Fruit fly (Drosophila melanogaster) whole organism, embryonic: Measurements from ENCODE around the gene Rpt6.

Source experiments
- BtbVII ChIP-seq: fragments of 200-800 bp; sonication (Bioruptor generic); optimal IDR thresholded peaks from 3 replicates; lab custom pipeline; 2017; ENCODE audit warnings: missing biosample characterization, mild to moderate bottlenecking, missing genetic modification characterization
- CG11504 ChIP-seq: fragments of 200-800 bp; sonication (Bioruptor generic); optimal IDR thresholded peaks from 3 replicates; lab custom pipeline; 2019; ENCODE audit warnings: missing biosample characterization, mild to moderate bottlenecking, missing genetic modification characterization, moderate library complexity
- CG13775 ChIP-seq: fragments of 200-800 bp; sonication (Bioruptor generic); optimal IDR thresholded peaks from 3 replicates; lab custom pipeline; 2017; ENCODE audit warnings: missing biosample characterization, mild to moderate bottlenecking, missing genetic modification characterization
- CG13894 ChIP-seq: fragments of 200-800 bp; sonication (Bioruptor generic); optimal IDR thresholded peaks from 3 replicates; lab custom pipeline; 2018; ENCODE audit warnings: missing biosample characterization, mild to moderate bottlenecking, missing genetic modification characterization, moderate library complexity
- CG1529 ChIP-seq: fragments of 200-800 bp; sonication (Bioruptor generic); optimal IDR thresholded peaks from 3 replicates; lab custom pipeline; 2018; ENCODE audit warnings: missing biosample characterization, missing genetic modification characterization
- CG15601 ChIP-seq: fragments of 200-800 bp; sonication (Bioruptor generic); optimal IDR thresholded peaks from 3 replicates; lab custom pipeline; 2019; ENCODE audit warnings: missing biosample characterization, mild to moderate bottlenecking, missing genetic modification characterization, moderate library complexity
- CG16863 ChIP-seq: fragments of 200-800 bp; sonication (Bioruptor generic); optimal IDR thresholded peaks from 3 replicates; lab custom pipeline; 2016; ENCODE audit warnings: missing biosample characterization, missing genetic modification characterization
- CG17328 ChIP-seq: fragments of 200-800 bp; sonication (Bioruptor generic); IDR thresholded peaks from 2 replicates; pipeline ENCODE4 v1.3.6; 2022; ENCODE audit warnings: missing biosample characterization, missing genetic modification characterization
- CG18619 ChIP-seq: fragments of 200-800 bp; sonication (Bioruptor generic); optimal IDR thresholded peaks from 3 replicates; lab custom pipeline; 2017; ENCODE audit warnings: missing biosample characterization, mild to moderate bottlenecking, missing genetic modification characterization
- CG18764 ChIP-seq: fragments of 200-800 bp; sonication (Bioruptor generic); optimal IDR thresholded peaks from 3 replicates; lab custom pipeline; 2016; ENCODE audit warnings: missing biosample characterization, missing genetic modification characterization
- CG2199 ChIP-seq: fragments of 200-800 bp; sonication (Bioruptor generic); IDR thresholded peaks from 3 replicates; pipeline ENCODE4 v1.3.6; 2022; ENCODE audit warnings: missing biosample characterization, missing genetic modification characterization
- CG31441 ChIP-seq: fragments of 200-800 bp; sonication (Bioruptor generic); IDR thresholded peaks from 2 replicates; pipeline ENCODE4 v1.3.6; 2022; ENCODE audit warnings: missing biosample characterization, missing genetic modification characterization
- CG4360 ChIP-seq: fragments of 200-800 bp; sonication (Bioruptor generic); IDR thresholded peaks from 2 replicates; pipeline ENCODE4 v1.3.6; 2022; ENCODE audit warnings: missing biosample characterization, missing genetic modification characterization
- CG4404 ChIP-seq: fragments of 200-800 bp; sonication (Bioruptor generic); IDR thresholded peaks from 2 replicates; pipeline ENCODE4 v1.3.6; 2022; ENCODE audit warnings: missing biosample characterization, missing genetic modification characterization
- CG8924 ChIP-seq: fragments of 200-800 bp; optimal IDR thresholded peaks from 3 replicates; lab custom pipeline; 2019; ENCODE audit warnings: missing biosample characterization, mild to moderate bottlenecking, missing genetic modification characterization, moderate library complexity
- Dll ChIP-seq: fragments of 200-800 bp; sonication (Bioruptor generic); IDR thresholded peaks from 4 replicates; pipeline ENCODE4 v1.3.6; 2022; ENCODE audit warnings: missing biosample characterization, missing genetic modification characterization; ENCODE audit not compliant: partially characterized antibody
- Ets65A ChIP-seq: fragments of 200-800 bp; sonication (Bioruptor generic); peaks from one replicate; lab custom pipeline; 2016; ENCODE audit warnings: missing biosample characterization, missing genetic modification characterization
- Hand ChIP-seq: fragments of 200-800 bp; sonication (Bioruptor generic); optimal IDR thresholded peaks from 2 replicates; lab custom pipeline; 2017; ENCODE audit warnings: mild to moderate bottlenecking, missing biosample characterization, missing genetic modification reagents, missing genetic modification characterization
- Lim3 ChIP-seq: fragments of 200-800 bp; sonication (Bioruptor generic); IDR thresholded peaks from 2 replicates; pipeline ENCODE4 v1.3.6; 2022; ENCODE audit warnings: missing biosample characterization, missing genetic modification characterization
- MBD-R2 ChIP-seq: fragments of 200-800 bp; sonication (Bioruptor generic); IDR thresholded peaks from 2 replicates; pipeline ENCODE4 v1.3.6; 2022; ENCODE audit warnings: missing biosample characterization, missing genetic modification characterization
- MESR4 ChIP-seq: fragments of 200-800 bp; sonication (Bioruptor generic); optimal IDR thresholded peaks from 2 replicates; lab custom pipeline; 2018; ENCODE audit warnings: missing biosample characterization, mild to moderate bottlenecking, missing genetic modification characterization, moderate library complexity
- NC2α ChIP-seq: fragments of 200-800 bp; sonication (Bioruptor generic); optimal IDR thresholded peaks from 2 replicates; lab custom pipeline; 2016; ENCODE audit warnings: missing biosample characterization, missing genetic modification characterization
- NK7.1 ChIP-seq: fragments of 200-800 bp; sonication (Bioruptor generic); optimal IDR thresholded peaks from 3 replicates; lab custom pipeline; 2016; ENCODE audit warnings: missing biosample characterization, missing genetic modification characterization
- Ravus ChIP-seq: fragments of 200-800 bp; sonication (Bioruptor generic); IDR thresholded peaks from 2 replicates; pipeline ENCODE4 v1.3.6; 2022; ENCODE audit warnings: missing biosample characterization, missing genetic modification characterization
- Sin3A ChIP-seq: fragments of >200 bp; optimal IDR thresholded peaks from 2 replicates; lab custom pipeline; 2018
- Sry-β ChIP-seq: fragments of 200-800 bp; sonication (Bioruptor generic); optimal IDR thresholded peaks from 2 replicates; lab custom pipeline; 2018; ENCODE audit warnings: missing biosample characterization, mild to moderate bottlenecking, missing genetic modification characterization, moderate library complexity
- bowl ChIP-seq: fragments of 200-800 bp; sonication (Bioruptor generic); IDR thresholded peaks from 2 replicates; pipeline ENCODE4 v1.3.6; 2022; ENCODE audit warnings: missing biosample characterization, missing genetic modification characterization
- cg ChIP-seq: fragments of 200-800 bp; sonication (Bioruptor generic); optimal IDR thresholded peaks from 3 replicates; lab custom pipeline; 2019; ENCODE audit warnings: missing biosample characterization, mild to moderate bottlenecking, missing genetic modification characterization, moderate library complexity
- chinmo ChIP-seq: fragments of 200-800 bp; sonication (Bioruptor generic); IDR thresholded peaks from 4 replicates; pipeline ENCODE4 v1.3.6; 2022; ENCODE audit warnings: missing biosample characterization, missing genetic modification characterization; ENCODE audit not compliant: partially characterized antibody
- crol ChIP-seq: fragments of 200-800 bp; sonication (Bioruptor generic); IDR thresholded peaks from 2 replicates; pipeline ENCODE4 v1.3.6; 2022; ENCODE audit warnings: missing biosample characterization, missing genetic modification characterization
- en ChIP-seq: fragments of 200-800 bp; sonication (Bioruptor generic); optimal IDR thresholded peaks from 2 replicates; lab custom pipeline; 2016; ENCODE audit warnings: missing biosample characterization, missing genetic modification characterization
- eve ChIP-seq, 2 experiments: fragments of >200 bp; optimal IDR thresholded peaks; 2 replicates each; lab custom pipeline; 2017; ENCODE audit warnings: missing biosample characterization in 2 of 2, missing genetic modification characterization in 2 of 2
- eyg ChIP-seq: fragments of 200-800 bp; sonication (Bioruptor generic); optimal IDR thresholded peaks from 3 replicates; lab custom pipeline; 2016; ENCODE audit warnings: missing biosample characterization, missing genetic modification characterization
- fd3F ChIP-seq: fragments of 200-800 bp; sonication (Bioruptor generic); optimal IDR thresholded peaks from 2 replicates; lab custom pipeline; 2018; ENCODE audit warnings: missing biosample characterization, mild to moderate bottlenecking, missing genetic modification characterization, moderate library complexity
- fru ChIP-seq: fragments of >200 bp; optimal IDR thresholded peaks from 2 replicates; lab custom pipeline; 2017
- grau ChIP-seq: fragments of 200-800 bp; optimal IDR thresholded peaks from 3 replicates; lab custom pipeline; 2019; ENCODE audit warnings: missing biosample characterization, mild to moderate bottlenecking, missing genetic modification characterization, moderate library complexity
- inv ChIP-seq: fragments of 200-800 bp; sonication (Bioruptor generic); IDR thresholded peaks from 2 replicates; pipeline ENCODE4 v1.3.6; 2022; ENCODE audit warnings: missing biosample characterization, missing genetic modification characterization; ENCODE audit not compliant: partially characterized antibody
- lola ChIP-seq, 3 experiments: fragments of >200 bp in 2 of 3; fragments of 200-800 bp in 1 of 3; sonication (Bioruptor generic) in 1 of 3; optimal IDR thresholded peaks; 2 replicates each; lab custom pipeline; 2017 to 2019; ENCODE audit warnings: missing biosample characterization in 3 of 3, missing genetic modification characterization in 3 of 3, mild to moderate bottlenecking in 1 of 3, moderate library complexity in 1 of 3
- onecut ChIP-seq: fragments of 200-800 bp; sonication (Bioruptor generic); IDR thresholded peaks from 2 replicates; pipeline ENCODE4 v1.3.6; 2022; ENCODE audit warnings: missing biosample characterization, missing genetic modification characterization
- pfk ChIP-seq: fragments of 200-800 bp; sonication (Bioruptor generic); optimal IDR thresholded peaks from 2 replicates; lab custom pipeline; 2018; ENCODE audit warnings: missing biosample characterization, mild to moderate bottlenecking, missing genetic modification characterization, moderate library complexity
- pho ChIP-seq: fragments of 200-800 bp; sonication (Bioruptor generic); optimal IDR thresholded peaks from 2 replicates; lab custom pipeline; 2016; ENCODE audit warnings: missing biosample characterization, missing genetic modification characterization
- row ChIP-seq: fragments of 200-800 bp; sonication (Bioruptor generic); IDR thresholded peaks from 3 replicates; pipeline ENCODE4 v1.3.6; 2022; ENCODE audit warnings: missing biosample characterization, missing genetic modification characterization
- sens ChIP-seq: fragments of 200-800 bp; sonication (Bioruptor generic); peaks from one replicate; lab custom pipeline; 2016; ENCODE audit warnings: missing biosample characterization, missing genetic modification characterization
- tgo ChIP-seq: fragments of 200-800 bp; sonication (Bioruptor generic); IDR thresholded peaks from 3 replicates; pipeline ENCODE4 v1.3.6; 2022; ENCODE audit warnings: missing biosample characterization, missing genetic modification characterization
- tna ChIP-seq: fragments of 200-800 bp; sonication (Bioruptor generic); IDR thresholded peaks from 2 replicates; pipeline ENCODE4 v1.3.6; 2022; ENCODE audit warnings: missing biosample characterization, missing genetic modification characterization; ENCODE audit not compliant: partially characterized antibody
- toy ChIP-seq: fragments of 200-800 bp; sonication (Bioruptor generic); IDR thresholded peaks from 2 replicates; pipeline ENCODE4 v1.3.6; 2022; ENCODE audit warnings: missing biosample characterization, missing genetic modification characterization
- trem ChIP-seq: fragments of 200-800 bp; optimal IDR thresholded peaks from 3 replicates; lab custom pipeline; 2019; ENCODE audit warnings: missing biosample characterization, mild to moderate bottlenecking, missing genetic modification characterization, moderate library complexity

Rpt6 gene

dm6 chrX:21349800-21350309 lies 34.0 kb downstream of the Rpt6 start, which contains the start of the genes peng and sol (continued):
- TF ChIP-seq pho (GFP tag; lab: Kevin White, UChicago), result peak; percentile 77
- TF ChIP-seq eyg (GFP tag; lab: Kevin White, UChicago), result peak; percentile 36
- TF ChIP-seq fru, result no peak
- peak; percentile 47 for TF ChIP-seq BtbVII (GFP tag; lab: Kevin White, UChicago)
- peak; percentile 57 for TF ChIP-seq CG18619
- peak; percentile 73 for TF ChIP-seq tgo (GFP tag; lab: Robert Waterston, UW)
- no peak for TF ChIP-seq Ravus (GFP tag; lab: Robert Waterston, UW)
- TF ChIP-seq CG1529 (GFP tag; lab: Kevin White, UChicago), result peak; percentile 18
- TF ChIP-seq CG17328 (GFP tag; lab: Robert Waterston, UW), result peak; percentile 36
- no peak for TF ChIP-seq eve (GFP tag; optimal IDR thresholded peaks at IDR 0.05; lab: Kevin White, UChicago)
- TF ChIP-seq inv (GFP tag; lab: Robert Waterston, UW), result no peak
- TF ChIP-seq CG2199 (GFP tag; lab: Robert Waterston, UW), result no peak
- TF ChIP-seq toy (GFP tag; lab: Robert Waterston, UW), result no peak
- peak; percentile 52 for TF ChIP-seq Hand (GFP tag; lab: Kevin White, UChicago)
- TF ChIP-seq CG13894, result peak; percentile 76
- TF ChIP-seq crol (GFP tag; lab: Robert Waterston, UW), result no peak
- TF ChIP-seq CG8924 (tag; lab: Kevin White, UChicago), result peak; percentile 46
- TF ChIP-seq CG4404 (GFP tag; lab: Robert Waterston, UW), result peak; percentile 44
- TF ChIP-seq pfk (GFP tag; lab: Kevin White, UChicago), result no peak
- TF ChIP-seq fd3F (GFP tag; lab: Kevin White, UChicago), result peak; percentile 44
- TF ChIP-seq Sin3A (lab: Kevin White, UChicago), result peak; percentile 64
- TF ChIP-seq CG31441 (GFP tag; lab: Robert Waterston, UW), result peak; percentile 71; the same call in 1 of the 2 replicates
- no peak for TF ChIP-seq chinmo
- no peak for TF ChIP-seq bowl (GFP tag; lab: Robert Waterston, UW)
- TF ChIP-seq CG13775 (GFP tag; lab: Kevin White, UChicago), result peak; percentile 76
- no peak for TF ChIP-seq NC2α (GFP tag; lab: Kevin White, UChicago)
- peak; percentile 56 for TF ChIP-seq trem
- TF ChIP-seq CG16863, result no peak
- TF ChIP-seq CG18764, result peak; percentile 53
- no peak for TF ChIP-seq tna (GFP tag; lab: Robert Waterston, UW)
- peak; percentile 65 for TF ChIP-seq CG15601
- TF ChIP-seq CG11504 (tag; lab: Kevin White, UChicago), result no peak
- TF ChIP-seq Dll, result 0 out of 4 replicates have a peak, but pooled peaks have one; percentile 30
- peak; percentile 32 for TF ChIP-seq NK7.1 (GFP tag; lab: Kevin White, UChicago)
- TF ChIP-seq, all 482 proteins: peak for 306

DNA sequence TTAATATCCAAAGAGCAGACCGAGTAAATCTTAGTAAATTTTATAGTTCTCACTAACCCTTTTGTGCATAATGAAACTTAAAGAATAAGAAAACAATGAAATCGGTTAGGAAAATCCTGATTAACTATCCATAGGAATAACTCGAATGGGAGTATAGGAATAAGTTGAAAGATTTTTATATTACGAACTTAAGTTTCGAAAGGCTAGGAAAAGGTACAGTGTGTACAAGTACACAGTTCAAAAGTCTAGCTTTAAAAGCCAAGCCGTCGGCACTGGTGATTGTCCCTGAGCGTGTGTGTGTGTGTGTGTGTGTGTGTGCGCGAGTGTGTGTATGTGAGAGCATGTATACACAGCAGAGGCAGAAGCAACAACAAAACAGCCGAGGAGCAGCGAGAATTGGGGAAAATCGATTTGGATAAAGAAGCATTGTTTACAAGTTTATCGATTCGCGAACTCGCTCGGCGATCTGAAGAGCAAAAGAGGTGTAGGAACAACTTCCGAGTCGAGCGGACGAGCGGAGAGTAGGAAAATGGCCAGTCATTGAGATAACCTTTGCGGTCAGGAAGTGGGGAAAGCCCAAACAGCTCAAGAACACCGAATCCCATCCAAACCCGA lies 35.5 kb downstream of the Rpt6 start:
- no peak for TF ChIP-seq Lim3 (GFP tag; lab: Robert Waterston, UW)
- TF ChIP-seq row (GFP tag; lab: Robert Waterston, UW), result peak; percentile 51; the same call in 2 of the 3 replicates
- peak; percentile 99 for TF ChIP-seq onecut (GFP tag; lab: Robert Waterston, UW)
- peak; percentile 40; the same call in 1 of the 2 replicates for TF ChIP-seq CG4360 (GFP tag; lab: Robert Waterston, UW)
- TF ChIP-seq sens (GFP tag; lab: Kevin White, UChicago), result peak; percentile 63
- TF ChIP-seq MESR4 (GFP tag; lab: Kevin White, UChicago), result peak; percentile 9
- no peak for TF ChIP-seq lola (GFP tag; optimal IDR thresholded peaks at IDR 0.05; lab: Kevin White, UChicago)
- TF ChIP-seq grau (tag; lab: Kevin White, UChicago), result peak; percentile 15
- peak; percentile 77 for TF ChIP-seq cg (GFP tag; lab: Kevin White, UChicago)
- TF ChIP-seq Sry-β, result peak; percentile 89
- peak; percentile 55 for TF ChIP-seq MBD-R2
- no peak for TF ChIP-seq en (GFP tag; lab: Kevin White, UChicago)
- TF ChIP-seq Ets65A, result peak; percentile 35
- TF ChIP-seq, all 482 proteins: peak for 10
